Fruit fly (Drosophila melanogaster): ENCODE results near the gene stg1.

stg1 gene

dm6 chrX:21093544-21093943 lies at the start of gene stg1:
Gene stg1, plus strand, starts transcription at chrX:21093844.
- TF ChIP-seq CG8478 (optimal IDR thresholded peaks at IDR 0.05) (no peak), CTCF (optimal IDR thresholded peaks at IDR 0.05) (no peak)

- TF ChIP-seq CTCF (optimal IDR thresholded peaks at IDR 0.05): no peak
- TF ChIP-seq CG8478 (optimal IDR thresholded peaks at IDR 0.05): no peak
Measured at dm6 chrX:21044278-21044830, 49.3 kb upstream of the stg1 start.

dm6 chrX:21044831-21045447 lies 48.7 kb upstream of the stg1 start, which contains the start of gene Cbs:
Gene Cbs, plus strand, starts transcription at chrX:21045138.
- TF ChIP-seq CTCF (optimal IDR thresholded peaks at IDR 0.05) (no peak), CG8478 (optimal IDR thresholded peaks at IDR 0.05) (no peak)

- no peak for TF ChIP-seq CTCF (optimal IDR thresholded peaks at IDR 0.05)
- no peak for TF ChIP-seq CG8478 (optimal IDR thresholded peaks at IDR 0.05)
Measured at dm6 chrX:21045448-21045941, 48.1 kb upstream of the stg1 start.

dm6 chrX:21046141-21046540 lies 47.5 kb upstream of the stg1 start:
- TF ChIP-seq CG8478 (optimal IDR thresholded peaks at IDR 0.05): no peak
- TF ChIP-seq CTCF (optimal IDR thresholded peaks at IDR 0.05): no peak

- no peak for TF ChIP-seq CTCF (optimal IDR thresholded peaks at IDR 0.05)
- no peak for TF ChIP-seq CG8478 (optimal IDR thresholded peaks at IDR 0.05)
Measured at dm6 chrX:21047717-21048116, 45.9 kb upstream of the stg1 start.

dm6 chrX:21053099-21053715 lies 40.4 kb upstream of the stg1 start:
- no peak for TF ChIP-seq CTCF (optimal IDR thresholded peaks at IDR 0.05)
- TF ChIP-seq CG8478 (optimal IDR thresholded peaks at IDR 0.05): no peak

- no peak for TF ChIP-seq CTCF (optimal IDR thresholded peaks at IDR 0.05)
- no peak for TF ChIP-seq CG8478 (optimal IDR thresholded peaks at IDR 0.05)
Measured at dm6 chrX:21053849-21054581, 39.6 kb upstream of the stg1 start, which contains the start of the genes Stt3A and bves. Gene Stt3A, minus strand, starts transcription at chrX:21053937. Gene bves, plus strand, starts transcription at chrX:21053963.

dm6 chrX:21054963-21055480 lies 38.6 kb upstream of the stg1 start:
- no peak for TF ChIP-seq CG8478 (optimal IDR thresholded peaks at IDR 0.05)
- TF ChIP-seq CTCF (optimal IDR thresholded peaks at IDR 0.05): no peak

dm6 chrX:21056732-21057131 lies 36.9 kb upstream of the stg1 start:
- TF ChIP-seq CTCF (optimal IDR thresholded peaks at IDR 0.05) (no peak), CG8478 (optimal IDR thresholded peaks at IDR 0.05) (no peak)

- TF ChIP-seq CG8478 (optimal IDR thresholded peaks at IDR 0.05) (no peak), CTCF (optimal IDR thresholded peaks at IDR 0.05) (peak; percentile 68 to 82)
Measured at dm6 chrX:21058437-21058836, 35.2 kb upstream of the stg1 start.

- TF ChIP-seq CTCF (optimal IDR thresholded peaks at IDR 0.05): no peak
- no peak for TF ChIP-seq CG8478 (optimal IDR thresholded peaks at IDR 0.05)
Measured at dm6 chrX:21058991-21059390, 34.7 kb upstream of the stg1 start.

- TF ChIP-seq CTCF (optimal IDR thresholded peaks at IDR 0.05): peak; percentile 73 to 84
- no peak for TF ChIP-seq CG8478 (optimal IDR thresholded peaks at IDR 0.05)
Measured at dm6 chrX:21060579-21060978, 33.1 kb upstream of the stg1 start.

- TF ChIP-seq CTCF (optimal IDR thresholded peaks at IDR 0.05) (no peak), CG8478 (optimal IDR thresholded peaks at IDR 0.05) (no peak)
Measured at dm6 chrX:21064927-21065326, 28.7 kb upstream of the stg1 start.

- no peak for TF ChIP-seq CG8478 (optimal IDR thresholded peaks at IDR 0.05)
- TF ChIP-seq CTCF (optimal IDR thresholded peaks at IDR 0.05): no peak
Measured at dm6 chrX:21065775-21066174, 27.9 kb upstream of the stg1 start.
